Worm (Caenorhabditis elegans) whole organism, young adult: ENCODE measurements around the gene acdh-11.

Source experiments
- C17E4.6 ChIP-seq: fragments of 200-800 bp; sonication (Bioruptor generic); IDR thresholded peaks from 2 replicates; pipeline ENCODE4 v1.3.6; 2022; ENCODE audit warnings: missing genetic modification reagents, missing genetic modification characterization, missing compliant biosample characterization
- F23B12.7 ChIP-seq: sonication (generic microtip); optimal IDR thresholded peaks from 2 replicates; lab custom pipeline; 2017; ENCODE audit warnings: missing genetic modification characterization, mild to moderate bottlenecking, missing compliant biosample characterization, antibody characterized with exemption, moderate library complexity; ENCODE audit not compliant: insufficient read depth
- F52B5.7 ChIP-seq: sonication (generic microtip); optimal IDR thresholded peaks from 2 replicates; lab custom pipeline; 2016; ENCODE audit warnings: mild to moderate bottlenecking, missing genetic modification characterization, missing compliant biosample characterization
- F55B11.4 ChIP-seq: sonication (generic microtip); optimal IDR thresholded peaks from 2 replicates; lab custom pipeline; 2016; ENCODE audit warnings: missing compliant biosample characterization, missing genetic modification characterization, borderline replicate concordance; ENCODE audit not compliant: insufficient read depth
- F57A8.1 ChIP-seq: fragments of 200-800 bp; sonication (Bioruptor generic); optimal IDR thresholded peaks from 2 replicates; lab custom pipeline; 2018; ENCODE audit warnings: mild to moderate bottlenecking, missing genetic modification characterization, moderate library complexity, missing compliant biosample characterization
- F57C9.4 ChIP-seq: sonication (generic microtip); optimal IDR thresholded peaks from 2 replicates; lab custom pipeline; 2017; ENCODE audit warnings: mild to moderate bottlenecking, missing genetic modification characterization, missing compliant biosample characterization
- T07F8.4 ChIP-seq: sonication (generic microtip); optimal IDR thresholded peaks from 2 replicates; lab custom pipeline; 2016; ENCODE audit warnings: mild to moderate bottlenecking, missing genetic modification characterization, moderate library complexity, missing compliant biosample characterization
- Y53F4B.3 ChIP-seq: fragments of 200-800 bp; sonication (Bioruptor generic); IDR thresholded peaks from 2 replicates; pipeline ENCODE4 v1.3.6; 2022; ENCODE audit warnings: missing genetic modification reagents, missing genetic modification characterization, missing compliant biosample characterization
- ZK185.1 ChIP-seq: sonication (generic microtip); optimal IDR thresholded peaks from 2 replicates; lab custom pipeline; 2016; ENCODE audit warnings: mild to moderate bottlenecking, missing genetic modification characterization, missing compliant biosample characterization; ENCODE audit not compliant: poor library complexity, severe bottlenecking
- attf-5 ChIP-seq: fragments of 200-800 bp; sonication (Bioruptor generic); optimal IDR thresholded peaks from 2 replicates; lab custom pipeline; 2018; ENCODE audit warnings: mild to moderate bottlenecking, missing genetic modification characterization, missing compliant biosample characterization
- attf-6 ChIP-seq: fragments of 200-800 bp; sonication (Bioruptor generic); IDR thresholded peaks from 2 replicates; pipeline ENCODE4 v1.3.6; 2022; ENCODE audit warnings: missing genetic modification reagents, missing genetic modification characterization, missing compliant biosample characterization
- ccch-3 ChIP-seq: fragments of 200-800 bp; sonication (Bioruptor generic); optimal IDR thresholded peaks from 2 replicates; lab custom pipeline; 2018; ENCODE audit warnings: mild to moderate bottlenecking, missing genetic modification characterization, missing compliant biosample characterization
- cebp-1 ChIP-seq, 2 experiments: fragments of 200-800 bp in 1 of 2; sonication (Bioruptor generic) in 1 of 2; sonication (generic microtip) in 1 of 2; IDR thresholded peaks in 1 of 2; optimal IDR thresholded peaks in 1 of 2; 2 replicates each; pipeline versions ENCODE4 v1.3.6 to Lab custom; 2017 to 2022; ENCODE audit warnings: missing compliant biosample characterization in 2 of 2, missing genetic modification characterization in 2 of 2, mild to moderate bottlenecking in 1 of 2, missing genetic modification reagents in 1 of 2, moderate library complexity in 1 of 2
- ceh-58 ChIP-seq: fragments of 200-800 bp; sonication (Bioruptor generic); IDR thresholded peaks from 2 replicates; pipeline ENCODE4 v1.3.6; 2022; ENCODE audit warnings: missing genetic modification characterization, missing compliant biosample characterization
- efl-1 ChIP-seq: fragments of 150-350 bp; optimal IDR thresholded peaks from 2 replicates; lab custom pipeline; 2014; ENCODE audit warnings: missing biosample characterization, missing genetic modification reagents, missing genetic modification characterization
- egl-18 ChIP-seq: fragments of 200-800 bp; sonication (Bioruptor generic); IDR thresholded peaks from 2 replicates; pipeline ENCODE4 v1.3.6; 2022; ENCODE audit warnings: missing genetic modification reagents, missing genetic modification characterization, missing compliant biosample characterization
- egl-44 ChIP-seq: fragments of 200-800 bp; sonication (Bioruptor generic); IDR thresholded peaks from 2 replicates; pipeline ENCODE4 v1.3.6; 2022; ENCODE audit warnings: missing genetic modification reagents, missing genetic modification characterization, missing compliant biosample characterization
- gei-17 ChIP-seq: fragments of 200-800 bp; sonication (Bioruptor generic); optimal IDR thresholded peaks from 2 replicates; lab custom pipeline; 2018; ENCODE audit warnings: mild to moderate bottlenecking, missing genetic modification characterization, missing compliant biosample characterization
- him-1 ChIP-seq: sonication (generic microtip); optimal IDR thresholded peaks from 2 replicates; lab custom pipeline; 2016; ENCODE audit warnings: missing genotype, missing genetic modification reagents, missing genetic modification characterization, missing compliant biosample characterization
- hlh-12 ChIP-seq: sonication (generic microtip); optimal IDR thresholded peaks from 2 replicates; lab custom pipeline; 2016; ENCODE audit warnings: missing genetic modification characterization, missing compliant biosample characterization
- hmg-1.2 ChIP-seq: fragments of 200-800 bp; sonication (Bioruptor generic); IDR thresholded peaks from 2 replicates; pipeline ENCODE4 v1.3.6; 2022; ENCODE audit warnings: missing genetic modification reagents, missing genetic modification characterization, missing compliant biosample characterization
- hrde-1 ChIP-seq: sonication (generic microtip); optimal IDR thresholded peaks from 2 replicates; lab custom pipeline; 2016; ENCODE audit warnings: missing genetic modification characterization, mild to moderate bottlenecking, missing compliant biosample characterization, moderate library complexity, missing genotype, missing genetic modification reagents, borderline replicate concordance
- lag-1 ChIP-seq: fragments of 200-800 bp; sonication (Bioruptor generic); IDR thresholded peaks from 2 replicates; pipeline ENCODE4 v1.3.6; 2022; ENCODE audit warnings: missing genetic modification reagents, missing genetic modification characterization, missing compliant biosample characterization
- let-526 ChIP-seq: fragments of 200-800 bp; sonication (Bioruptor generic); IDR thresholded peaks from 2 replicates; pipeline ENCODE4 v1.3.6; 2022; ENCODE audit warnings: missing genetic modification reagents, missing genetic modification characterization, missing compliant biosample characterization
- lin-26 ChIP-seq: fragments of 200-800 bp; sonication (Bioruptor generic); IDR thresholded peaks from 2 replicates; pipeline ENCODE4 v1.3.6; 2022; ENCODE audit warnings: missing genetic modification reagents, missing genetic modification characterization, missing compliant biosample characterization
- lin-40 ChIP-seq: sonication (generic microtip); optimal IDR thresholded peaks from 2 replicates; lab custom pipeline; 2016; ENCODE audit warnings: missing genetic modification characterization, mild to moderate bottlenecking, missing compliant biosample characterization, missing genotype, missing genetic modification reagents
- lin-54 ChIP-seq: fragments of 200-800 bp; sonication (Bioruptor generic); optimal IDR thresholded peaks from 2 replicates; lab custom pipeline; 2018; ENCODE audit warnings: mild to moderate bottlenecking, missing genetic modification characterization, missing compliant biosample characterization
- lsl-1 ChIP-seq: fragments of 200-800 bp; sonication (Bioruptor generic); optimal IDR thresholded peaks from 2 replicates; lab custom pipeline; 2018; ENCODE audit warnings: mild to moderate bottlenecking, missing genetic modification characterization, moderate library complexity, missing compliant biosample characterization
- lsy-27 ChIP-seq: sonication (generic microtip); optimal IDR thresholded peaks from 2 replicates; lab custom pipeline; 2017; ENCODE audit warnings: missing genetic modification characterization, mild to moderate bottlenecking, missing compliant biosample characterization, antibody characterized with exemption, missing genotype, borderline replicate concordance; ENCODE audit not compliant: insufficient read depth
- madf-10 ChIP-seq: sonication (generic microtip); optimal IDR thresholded peaks from 2 replicates; lab custom pipeline; 2016; ENCODE audit warnings: mild to moderate bottlenecking, missing genetic modification characterization, missing compliant biosample characterization
- mxl-1 ChIP-seq: sonication (generic microtip); optimal IDR thresholded peaks from 2 replicates; lab custom pipeline; 2016; ENCODE audit warnings: missing genetic modification characterization, missing compliant biosample characterization
- nhr-80 ChIP-seq: sonication (generic microtip); optimal IDR thresholded peaks from 2 replicates; lab custom pipeline; 2016; ENCODE audit warnings: missing genetic modification characterization, missing compliant biosample characterization
- nhr-90 ChIP-seq: sonication (generic microtip); optimal IDR thresholded peaks from 2 replicates; lab custom pipeline; 2016; ENCODE audit warnings: missing genotype, mild to moderate bottlenecking, missing genetic modification characterization, missing compliant biosample characterization
- pha-4 ChIP-seq: fragments of 150-350 bp; sonication (generic microtip); optimal IDR thresholded peaks from 2 replicates; lab custom pipeline; 2014; ENCODE audit warnings: missing biosample characterization, missing genetic modification reagents, missing genetic modification characterization
- repo-1 ChIP-seq: sonication (generic microtip); optimal IDR thresholded peaks from 2 replicates; lab custom pipeline; 2017; ENCODE audit warnings: mild to moderate bottlenecking, missing genetic modification characterization, missing compliant biosample characterization
- sdz-38 ChIP-seq: sonication (generic microtip); optimal IDR thresholded peaks from 2 replicates; lab custom pipeline; 2016; ENCODE audit warnings: missing genotype, missing genetic modification characterization, missing compliant biosample characterization
- snpc-1.3 ChIP-seq: sonication (generic microtip); optimal IDR thresholded peaks from 2 replicates; lab custom pipeline; 2017; ENCODE audit warnings: missing genetic modification characterization, mild to moderate bottlenecking, missing compliant biosample characterization, antibody characterized with exemption, moderate library complexity, missing genotype, missing genetic modification reagents; ENCODE audit not compliant: insufficient read depth
- snpc-3.4 ChIP-seq: sonication (generic microtip); optimal IDR thresholded peaks from 2 replicates; lab custom pipeline; 2017; ENCODE audit warnings: missing genetic modification characterization, mild to moderate bottlenecking, missing compliant biosample characterization, antibody characterized with exemption, moderate library complexity, missing genotype, missing genetic modification reagents
- snpc-4 ChIP-seq, 5 experiments: fragments of 150-350 bp in 1 of 5; sonication (generic microtip) in 4 of 5; optimal IDR thresholded peaks; 2 replicates each; lab custom pipeline; 2014 to 2018; ENCODE audit warnings: missing genetic modification characterization in 5 of 5, missing biosample characterization in 3 of 5, antibody characterized with exemption in 2 of 5, mild to moderate bottlenecking in 2 of 5, missing compliant biosample characterization in 2 of 5, missing genotype in 2 of 5, moderate library complexity in 2 of 5, missing genetic modification reagents in 1 of 5
- somi-1 ChIP-seq: fragments of 200-800 bp; sonication (Bioruptor generic); optimal IDR thresholded peaks from 2 replicates; lab custom pipeline; 2018; ENCODE audit warnings: mild to moderate bottlenecking, missing genetic modification characterization, missing compliant biosample characterization
- ztf-18 ChIP-seq: sonication (generic microtip); optimal IDR thresholded peaks from 2 replicates; lab custom pipeline; 2016; ENCODE audit warnings: missing genotype, mild to moderate bottlenecking, missing genetic modification characterization, missing compliant biosample characterization
- ztf-28 ChIP-seq: fragments of 200-800 bp; sonication (Bioruptor generic); IDR thresholded peaks from 2 replicates; pipeline ENCODE4 v1.3.6; 2022; ENCODE audit warnings: missing genetic modification reagents, missing genetic modification characterization, missing compliant biosample characterization

The acdh-11 gene

ce11 chrIII:10595066-10595465 is 29.0 kb downstream of the acdh-11 start, which contains the start of gene Y45F3A.9:
TSS of gene Y45F3A.9 (minus strand) at chrIII:10595166.
- TF ChIP-seq mxl-1 (tag; lab: Kevin White, UChicago) (no peak), lin-26 (GFP tag; lab: Robert Waterston, UW) (no peak), let-526 (GFP tag; lab: Robert Waterston, UW) (no peak), repo-1 (no peak), C17E4.6 (GFP tag; lab: Robert Waterston, UW) (no peak), ccch-3 (GFP tag; lab: Kevin White, UChicago) (no peak), ceh-58 (GFP tag; lab: Robert Waterston, UW) (no peak), madf-10 (no peak), F23B12.7 (tag; lab: Kevin White, UChicago) (no peak), lsy-27 (tag; lab: Kevin White, UChicago) (no peak), ztf-18 (tag; lab: Kevin White, UChicago) (no peak)

- TF ChIP-seq attf-6 (GFP tag; lab: Robert Waterston, UW): no peak
- no peak for TF ChIP-seq cebp-1 (GFP tag; IDR thresholded peaks at IDR 0.05; lab: Robert Waterston, UW)
- peak; percentile 14 for TF ChIP-seq cebp-1 (tag; optimal IDR thresholded peaks at IDR 0.05; lab: Kevin White, UChicago)
These were observed 30.3 kb downstream of the acdh-11 start, which contains the start of gene Y39A1A.3 for ce11 chrIII:10596387-10596786. TSS of gene Y39A1A.3 (minus strand) at chrIII:10596487.

ce11 chrIII:10599699-10600098 is 33.6 kb downstream of the acdh-11 start:
- TF ChIP-seq C17E4.6 (GFP tag; lab: Robert Waterston, UW): no peak
- no peak for TF ChIP-seq him-1 (tag; lab: Kevin White, UChicago)
- TF ChIP-seq hrde-1: no peak
- no peak for TF ChIP-seq F52B5.7 (tag; lab: Kevin White, UChicago)
- peak; percentile 28 for TF ChIP-seq lin-54 (GFP tag; lab: Kevin White, UChicago)
- no peak for TF ChIP-seq efl-1 (GFP tag; lab: Kevin White, UChicago)
- TF ChIP-seq egl-18: no peak
- TF ChIP-seq ZK185.1 (tag; lab: Kevin White, UChicago): no peak
- TF ChIP-seq lag-1 (GFP tag; lab: Robert Waterston, UW): no peak
- no peak for TF ChIP-seq F57A8.1 (GFP tag; lab: Kevin White, UChicago)
- no peak for TF ChIP-seq T07F8.4 (tag; lab: Kevin White, UChicago)
- TF ChIP-seq lin-40: peak; percentile 56
- TF ChIP-seq gei-17 (GFP tag; lab: Kevin White, UChicago): no peak
- TF ChIP-seq ccch-3 (GFP tag; lab: Kevin White, UChicago): no peak
- no peak for TF ChIP-seq somi-1 (GFP tag; lab: Kevin White, UChicago)
- no peak for TF ChIP-seq Y53F4B.3 (GFP tag; lab: Robert Waterston, UW)
- TF ChIP-seq pha-4 (tag; lab: Kevin White, UChicago): peak; percentile 32
- TF ChIP-seq F23B12.7 (tag; lab: Kevin White, UChicago): peak; percentile 4
- no peak for TF ChIP-seq F57C9.4 (tag; lab: Kevin White, UChicago)
- no peak for TF ChIP-seq ztf-28
- TF ChIP-seq attf-5 (GFP tag; lab: Kevin White, UChicago): peak; percentile 89
- TF ChIP-seq hlh-12: no peak
- TF ChIP-seq ztf-18 (tag; lab: Kevin White, UChicago): peak; percentile 29
- TF ChIP-seq hmg-1.2 (GFP tag; lab: Robert Waterston, UW): peak; percentile 49; the same call in 1 of the 2 replicates
- TF ChIP-seq snpc-4 (GFP tag; optimal IDR thresholded peaks at IDR 0.05; lab: Kevin White, UChicago): no peak
- TF ChIP-seq snpc-4 (tag; optimal IDR thresholded peaks at IDR 0.05; lab: Kevin White, UChicago): peak in 1 of 4 experiments; percentile 2
- no peak for TF ChIP-seq sdz-38 (tag; lab: Kevin White, UChicago)
- no peak for TF ChIP-seq nhr-90 (tag; lab: Kevin White, UChicago)
- TF ChIP-seq snpc-1.3 (tag; lab: Kevin White, UChicago): no peak
- TF ChIP-seq F55B11.4 (tag; lab: Kevin White, UChicago): no peak
- no peak for TF ChIP-seq lsy-27 (tag; lab: Kevin White, UChicago)
- TF ChIP-seq lsl-1: no peak
- peak; percentile 70 for TF ChIP-seq nhr-80 (tag; lab: Kevin White, UChicago)
- TF ChIP-seq egl-44 (GFP tag; lab: Robert Waterston, UW): peak; percentile 32; the same call in 1 of the 2 replicates
- TF ChIP-seq snpc-3.4 (tag; lab: Kevin White, UChicago): no peak
